Fruit fly (Drosophila melanogaster) whole organism, wandering third instar larva: ENCODE data around the gene mib1.

Experiments used
- Abd-B ChIP-seq: fragments of >200 bp; optimal IDR thresholded peaks from 2 replicates; lab custom pipeline; 2017; ENCODE audit warnings: missing biosample characterization, missing genetic modification characterization
- CG32264 ChIP-seq: fragments of 200-800 bp; sonication (Bioruptor generic); optimal IDR thresholded peaks from 2 replicates; lab custom pipeline; 2016; ENCODE audit warnings: missing biosample characterization, missing genetic modification characterization
- CG9705 ChIP-seq: fragments of 200-800 bp; sonication (Bioruptor generic); optimal IDR thresholded peaks from 2 replicates; lab custom pipeline; 2018; ENCODE audit warnings: missing biosample characterization, mild to moderate bottlenecking, missing genetic modification characterization
- CrebA ChIP-seq: fragments of 200-800 bp; sonication (Bioruptor generic); optimal IDR thresholded peaks from 2 replicates; lab custom pipeline; 2016; ENCODE audit warnings: missing biosample characterization, mild to moderate bottlenecking, missing genetic modification characterization, borderline replicate concordance
- Dfd ChIP-seq: fragments of >200 bp; optimal IDR thresholded peaks from 2 replicates; lab custom pipeline; 2017; ENCODE audit warnings: missing biosample characterization, missing genetic modification characterization
- Dif ChIP-seq: fragments of 200-275, 200-300 bp; sonication (Bioruptor generic); optimal IDR thresholded peaks from 2 replicates; lab custom pipeline; 2018; ENCODE audit warnings: missing biosample characterization, missing genetic modification characterization; ENCODE audit not compliant: partially characterized antibody
- GATAd ChIP-seq: sonication (Bioruptor generic); optimal IDR thresholded peaks from 2 replicates; lab custom pipeline; 2016; ENCODE audit warnings: missing biosample characterization, missing genetic modification characterization
- HLH106 ChIP-seq: fragments of 200-800 bp; optimal IDR thresholded peaks from 3 replicates; lab custom pipeline; 2019; ENCODE audit warnings: missing biosample characterization, mild to moderate bottlenecking, missing genetic modification characterization, moderate library complexity
- Hnf4 ChIP-seq: fragments of 200-800 bp; sonication (Bioruptor generic); optimal IDR thresholded peaks from 2 replicates; lab custom pipeline; 2016; ENCODE audit warnings: missing biosample characterization, mild to moderate bottlenecking, missing genetic modification characterization
- Hr83 ChIP-seq: fragments of 200-300 bp; sonication (Bioruptor generic); optimal IDR thresholded peaks from 2 replicates; lab custom pipeline; 2016; ENCODE audit warnings: missing biosample characterization, mild to moderate bottlenecking, missing genetic modification characterization, moderate library complexity; ENCODE audit not compliant: poor library complexity, severe bottlenecking
- Jra ChIP-seq: sonication (Bioruptor generic); optimal IDR thresholded peaks from 2 replicates; lab custom pipeline; 2016; ENCODE audit warnings: missing biosample characterization, missing genetic modification characterization
- Mio ChIP-seq: sonication (Bioruptor generic); optimal IDR thresholded peaks from 2 replicates; lab custom pipeline; 2016; ENCODE audit warnings: missing biosample characterization, missing genetic modification characterization
- Myc ChIP-seq: fragments of >200 bp; optimal IDR thresholded peaks from 2 replicates; lab custom pipeline; 2017
- N ChIP-seq: fragments of >200 bp; optimal IDR thresholded peaks from 2 replicates; lab custom pipeline; 2018; ENCODE audit warnings: missing biosample characterization, missing external identifiers, missing genetic modification characterization
- OdsH ChIP-seq: fragments of 200-800 bp; sonication (Bioruptor generic); optimal IDR thresholded peaks from 2 replicates; lab custom pipeline; 2016; ENCODE audit warnings: missing biosample characterization, mild to moderate bottlenecking, missing genetic modification characterization
- Rel ChIP-seq, 2 experiments: fragments of 200-800 bp; sonication (Bioruptor generic) in 1 of 2; optimal IDR thresholded peaks; 2 replicates in 1 of 2; 3 replicates in 1 of 2; lab custom pipeline; 2016 to 2019; ENCODE audit warnings: mild to moderate bottlenecking in 2 of 2, missing biosample characterization in 2 of 2, missing genetic modification characterization in 2 of 2, moderate library complexity in 1 of 2
- Sp1 ChIP-seq: fragments of 200-800 bp; sonication (Bioruptor generic); optimal IDR thresholded peaks from 3 replicates; lab custom pipeline; 2019; ENCODE audit warnings: missing biosample characterization, mild to moderate bottlenecking, missing genetic modification characterization, moderate library complexity
- Vsx2 ChIP-seq: fragments of 200-300, 225-300 bp; sonication (Bioruptor generic); optimal IDR thresholded peaks from 2 replicates; lab custom pipeline; 2018; ENCODE audit warnings: missing biosample characterization, missing genetic modification characterization; ENCODE audit not compliant: partially characterized antibody
- br ChIP-seq: fragments of 200-800 bp; sonication (Bioruptor generic); optimal IDR thresholded peaks from 2 replicates; lab custom pipeline; 2016; ENCODE audit warnings: missing biosample characterization, missing genetic modification characterization
- brk ChIP-seq: fragments of 200-800 bp; sonication (Bioruptor generic); optimal IDR thresholded peaks from 2 replicates; lab custom pipeline; 2016; ENCODE audit warnings: missing biosample characterization, mild to moderate bottlenecking, missing genetic modification characterization
- dmrt93B ChIP-seq: fragments of 200-800 bp; sonication (Bioruptor generic); optimal IDR thresholded peaks from 2 replicates; lab custom pipeline; 2018; ENCODE audit warnings: missing biosample characterization, mild to moderate bottlenecking, missing genetic modification characterization
- dsf ChIP-seq: sonication (Bioruptor generic); optimal IDR thresholded peaks from 2 replicates; lab custom pipeline; 2016; ENCODE audit warnings: missing biosample characterization, missing genetic modification characterization, borderline replicate concordance
- ey ChIP-seq: fragments of 200-800 bp; sonication (Bioruptor generic); optimal IDR thresholded peaks from 2 replicates; lab custom pipeline; 2016; ENCODE audit warnings: missing biosample characterization, missing genetic modification characterization
- foxo ChIP-seq, 2 experiments: fragments of 200-800 bp; sonication (Bioruptor generic); optimal IDR thresholded peaks; 2 replicates in 1 of 2; 3 replicates in 1 of 2; lab custom pipeline; 2016 to 2017; ENCODE audit warnings: missing biosample characterization in 2 of 2, missing genetic modification characterization in 2 of 2
- fru ChIP-seq: fragments of 200-800 bp; sonication (Bioruptor generic); optimal IDR thresholded peaks from 3 replicates; lab custom pipeline; 2016; ENCODE audit warnings: missing biosample characterization, mild to moderate bottlenecking, missing genetic modification characterization
- h ChIP-seq: fragments of 200-800 bp; sonication (Bioruptor generic); optimal IDR thresholded peaks from 3 replicates; lab custom pipeline; 2016; ENCODE audit warnings: missing biosample characterization, mild to moderate bottlenecking, missing genetic modification characterization
- jim ChIP-seq: fragments of 175-275, 200-325 bp; sonication (Bioruptor generic); optimal IDR thresholded peaks from 2 replicates; lab custom pipeline; 2016; ENCODE audit warnings: missing biosample characterization, mild to moderate bottlenecking, missing genetic modification characterization
- lola ChIP-seq: fragments of >200 bp; optimal IDR thresholded peaks from 2 replicates; lab custom pipeline; 2017; ENCODE audit warnings: missing biosample characterization, missing genetic modification characterization
- pan ChIP-seq: fragments of >200 bp; optimal IDR thresholded peaks from 2 replicates; lab custom pipeline; 2017
- psq ChIP-seq: fragments of 200-800 bp; sonication (Bioruptor generic); optimal IDR thresholded peaks from 3 replicates; lab custom pipeline; 2017; ENCODE audit warnings: missing biosample characterization, mild to moderate bottlenecking, missing genetic modification characterization, moderate library complexity
- rgr ChIP-seq: fragments of 200-800 bp; sonication (Bioruptor generic); optimal IDR thresholded peaks from 3 replicates; lab custom pipeline; 2016; ENCODE audit warnings: missing biosample characterization, mild to moderate bottlenecking, missing genetic modification characterization
- sage ChIP-seq: fragments of 200-800 bp; sonication (Bioruptor generic); optimal IDR thresholded peaks from 2 replicates; lab custom pipeline; 2016; ENCODE audit warnings: missing biosample characterization, mild to moderate bottlenecking, missing genetic modification characterization
- sv ChIP-seq: fragments of 200-800 bp; sonication (Bioruptor generic); optimal IDR thresholded peaks from 3 replicates; lab custom pipeline; 2016; ENCODE audit warnings: missing biosample characterization, missing genetic modification characterization
- tai ChIP-seq: sonication (Bioruptor generic); optimal IDR thresholded peaks from 2 replicates; lab custom pipeline; 2016; ENCODE audit warnings: missing biosample characterization, missing genetic modification characterization
- usp ChIP-seq: fragments of >200 bp; optimal IDR thresholded peaks from 2 replicates; lab custom pipeline; 2017; ENCODE audit warnings: missing biosample characterization, missing genetic modification characterization
- woc ChIP-seq: sonication (Bioruptor generic); optimal IDR thresholded peaks from 2 replicates; lab custom pipeline; 2016; ENCODE audit warnings: missing biosample characterization, mild to moderate bottlenecking, missing genetic modification characterization

mib1 gene

dm6 chr3L:15999358-16000005 lies 12.1 kb downstream of the mib1 start:
- TF ChIP-seq dsf (GFP tag; lab: Kevin White, UChicago) (no peak), Abd-B (GFP tag; lab: Kevin White, UChicago) (no peak), sage (GFP tag; lab: Kevin White, UChicago) (no peak), woc (GFP tag; lab: Kevin White, UChicago) (no peak), ey (no peak), Vsx2 (GFP tag; lab: Kevin White, UChicago) (no peak), sv (GFP tag; lab: Kevin White, UChicago) (no peak), Dfd (GFP tag; lab: Kevin White, UChicago) (no peak), HLH106 (tag; lab: Kevin White, UChicago) (no peak), jim (GFP tag; lab: Kevin White, UChicago) (no peak), br (GFP tag; lab: Kevin White, UChicago) (no peak), dmrt93B (GFP tag; lab: Kevin White, UChicago) (no peak), CG9705 (GFP tag; lab: Kevin White, UChicago) (no peak), lola (GFP tag; lab: Kevin White, UChicago) (no peak), Hnf4 (no peak), rgr (GFP tag; lab: Kevin White, UChicago) (peak; percentile 15), N (GFP tag; lab: Kevin White, UChicago) (no peak), CG32264 (no peak), Rel (GFP tag; optimal IDR thresholded peaks at IDR 0.05; lab: Kevin White, UChicago) (no peak), Rel (tag; optimal IDR thresholded peaks at IDR 0.05; lab: Kevin White, UChicago) (peak; percentile 90), fru (GFP tag; lab: Kevin White, UChicago) (peak; percentile 26), GATAd (no peak), usp (GFP tag; lab: Kevin White, UChicago) (no peak), Sp1 (GFP tag; lab: Kevin White, UChicago) (no peak), psq (GFP tag; lab: Kevin White, UChicago) (peak; percentile 37), pan (lab: Kevin White, UChicago) (no peak), brk (GFP tag; lab: Kevin White, UChicago) (no peak), foxo (GFP tag; optimal IDR thresholded peaks at IDR 0.05; lab: Kevin White, UChicago) (no peak), tai (GFP tag; lab: Kevin White, UChicago) (no peak), Myc (lab: Kevin White, UChicago) (no peak), CrebA (no peak), Mio (no peak)

- TF ChIP-seq usp (GFP tag; lab: Kevin White, UChicago) (no peak), GATAd (no peak), Dif (GFP tag; lab: Kevin White, UChicago) (no peak), Hr83 (no peak), N (GFP tag; lab: Kevin White, UChicago) (no peak), jim (GFP tag; lab: Kevin White, UChicago) (no peak), sv (GFP tag; lab: Kevin White, UChicago) (no peak), Hnf4 (no peak), OdsH (GFP tag; lab: Kevin White, UChicago) (no peak), h (no peak), Jra (GFP tag; lab: Kevin White, UChicago) (no peak), Myc (lab: Kevin White, UChicago) (no peak)
Observed at dm6 chr3L:15998217-15998616, 13.4 kb downstream of the mib1 start.

dm6 chr3L:15996019-15996418 lies 15.6 kb downstream of the mib1 start:
- TF ChIP-seq br (GFP tag; lab: Kevin White, UChicago) (no peak), Mio (no peak), Hr83 (no peak), Hnf4 (no peak), h (no peak), N (GFP tag; lab: Kevin White, UChicago) (no peak), Vsx2 (GFP tag; lab: Kevin White, UChicago) (no peak)
